Fruit fly (Drosophila melanogaster) whole organism, wandering third instar larva: ENCODE measurements around the gene Cpr35B.

Experiments used
- Abd-B ChIP-seq: fragments of >200 bp; optimal IDR thresholded peaks from 2 replicates; lab custom pipeline; 2017; ENCODE audit warnings: missing biosample characterization, missing genetic modification characterization
- Hr78 ChIP-seq: fragments of >200 bp; optimal IDR thresholded peaks from 2 replicates; lab custom pipeline; 2017; ENCODE audit warnings: missing biosample characterization, missing genetic modification characterization
- Mio ChIP-seq: sonication (Bioruptor generic); optimal IDR thresholded peaks from 2 replicates; lab custom pipeline; 2016; ENCODE audit warnings: missing biosample characterization, missing genetic modification characterization
- Myc ChIP-seq: fragments of >200 bp; optimal IDR thresholded peaks from 2 replicates; lab custom pipeline; 2017
- N ChIP-seq: fragments of >200 bp; optimal IDR thresholded peaks from 2 replicates; lab custom pipeline; 2018; ENCODE audit warnings: missing biosample characterization, missing external identifiers, missing genetic modification characterization
- Rel ChIP-seq, 2 experiments: fragments of 200-800 bp; sonication (Bioruptor generic) in 1 of 2; optimal IDR thresholded peaks; 2 replicates in 1 of 2; 3 replicates in 1 of 2; lab custom pipeline; 2016 to 2019; ENCODE audit warnings: mild to moderate bottlenecking in 2 of 2, missing biosample characterization in 2 of 2, missing genetic modification characterization in 2 of 2, moderate library complexity in 1 of 2
- br ChIP-seq: fragments of 200-800 bp; sonication (Bioruptor generic); optimal IDR thresholded peaks from 2 replicates; lab custom pipeline; 2016; ENCODE audit warnings: missing biosample characterization, missing genetic modification characterization
- brk ChIP-seq: fragments of 200-800 bp; sonication (Bioruptor generic); optimal IDR thresholded peaks from 2 replicates; lab custom pipeline; 2016; ENCODE audit warnings: missing biosample characterization, mild to moderate bottlenecking, missing genetic modification characterization
- ey ChIP-seq: fragments of 200-800 bp; sonication (Bioruptor generic); optimal IDR thresholded peaks from 2 replicates; lab custom pipeline; 2016; ENCODE audit warnings: missing biosample characterization, missing genetic modification characterization
- pan ChIP-seq: fragments of >200 bp; optimal IDR thresholded peaks from 2 replicates; lab custom pipeline; 2017
- psq ChIP-seq: fragments of 200-800 bp; sonication (Bioruptor generic); optimal IDR thresholded peaks from 3 replicates; lab custom pipeline; 2017; ENCODE audit warnings: missing biosample characterization, mild to moderate bottlenecking, missing genetic modification characterization, moderate library complexity
- usp ChIP-seq: fragments of >200 bp; optimal IDR thresholded peaks from 2 replicates; lab custom pipeline; 2017; ENCODE audit warnings: missing biosample characterization, missing genetic modification characterization
- woc ChIP-seq: sonication (Bioruptor generic); optimal IDR thresholded peaks from 2 replicates; lab custom pipeline; 2016; ENCODE audit warnings: missing biosample characterization, mild to moderate bottlenecking, missing genetic modification characterization

DNA sequence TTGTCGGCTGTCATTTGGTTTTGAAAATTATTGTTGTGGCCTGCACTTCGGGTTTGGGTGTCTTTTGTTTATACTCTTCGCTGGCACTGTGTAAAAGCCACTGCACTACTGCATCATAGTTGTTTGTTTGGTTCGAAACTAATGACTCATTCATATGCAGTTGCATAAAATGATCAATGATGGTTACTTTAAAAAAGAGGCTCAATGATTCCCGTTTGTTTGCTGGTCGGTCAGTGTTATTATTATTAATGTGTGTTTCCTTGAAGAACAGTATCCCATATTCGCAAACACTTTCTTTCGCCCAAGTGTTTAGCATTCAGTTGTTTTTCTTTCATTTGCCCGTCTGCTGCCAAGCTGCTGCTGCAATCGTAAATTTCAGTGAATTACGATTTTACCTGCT, 36.5 kb downstream of the Cpr35B start:
- TF ChIP-seq psq (GFP tag; lab: Kevin White, UChicago), result no peak
- no peak for TF ChIP-seq ey (GFP tag; lab: Kevin White, UChicago)
- no peak for TF ChIP-seq N (GFP tag; lab: Kevin White, UChicago)
- no peak for TF ChIP-seq usp
- no peak for TF ChIP-seq Myc (lab: Kevin White, UChicago)
- no peak for TF ChIP-seq woc (GFP tag; lab: Kevin White, UChicago)
- TF ChIP-seq brk, result no peak
- TF ChIP-seq Hr78 (GFP tag; lab: Kevin White, UChicago), result no peak
- no peak for TF ChIP-seq Rel (GFP tag; optimal IDR thresholded peaks at IDR 0.05; lab: Kevin White, UChicago)
- no peak for TF ChIP-seq Rel (tag; optimal IDR thresholded peaks at IDR 0.05; lab: Kevin White, UChicago)
- no peak for TF ChIP-seq br (GFP tag; lab: Kevin White, UChicago)
- TF ChIP-seq pan (lab: Kevin White, UChicago), result no peak
- no peak for TF ChIP-seq Abd-B (GFP tag; lab: Kevin White, UChicago)
- no peak for TF ChIP-seq Mio (GFP tag; lab: Kevin White, UChicago)
